Worm (Caenorhabditis elegans): Measurements from ENCODE around the gene F08F8.7.

Gene F08F8.7

DNA sequence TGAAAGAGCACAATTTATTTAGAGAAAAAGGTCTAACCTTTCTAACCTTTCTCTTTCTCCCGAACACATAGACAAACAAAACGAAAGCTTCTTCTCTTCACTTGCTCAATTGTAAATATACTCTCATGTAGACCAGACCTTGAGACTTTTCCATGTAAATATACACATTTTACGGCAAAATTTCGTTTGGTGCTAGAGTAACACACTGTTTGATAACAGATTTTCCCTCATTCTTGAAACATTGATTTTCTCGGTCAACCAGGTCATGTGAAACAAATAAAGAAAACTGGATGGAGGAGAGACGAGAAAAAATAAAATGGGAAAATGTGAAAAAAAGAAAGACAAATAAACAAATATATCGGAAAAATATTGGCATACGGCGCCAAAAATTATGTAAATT, 24.9 kb downstream of the F08F8.7 start:
- TF ChIP-seq isw-1 (GFP tag; IDR thresholded peaks at IDR 0.05) = no peak
- peak; percentile 5 for TF ChIP-seq nhr-71 (tag; optimal IDR thresholded peaks at IDR 0.05)
- no peak for TF ChIP-seq nhr-12 (tag; optimal IDR thresholded peaks at IDR 0.05)
- TF ChIP-seq elt-3 (tag; optimal IDR thresholded peaks at IDR 0.05) = no peak
- TF ChIP-seq pax-3 (tag; optimal IDR thresholded peaks at IDR 0.05) = no peak
- TF ChIP-seq jun-1 (tag; optimal IDR thresholded peaks at IDR 0.05) = no peak
- no peak for TF ChIP-seq zip-4 (GFP tag; optimal IDR thresholded peaks at IDR 0.05)
- no peak for TF ChIP-seq nhr-85 (tag)
- no peak for TF ChIP-seq snpc-4 (tag; optimal IDR thresholded peaks at IDR 0.05)
- no peak for TF ChIP-seq egl-13 (tag; optimal IDR thresholded peaks at IDR 0.05)
- TF ChIP-seq lin-35 (GFP tag; optimal IDR thresholded peaks at IDR 0.05) = peak in 1 of 2 experiments; percentile 12
- TF ChIP-seq unc-130 (tag; optimal IDR thresholded peaks at IDR 0.05) = no peak
- no peak for TF ChIP-seq nhr-28 (tag; optimal IDR thresholded peaks at IDR 0.05)
- no peak for TF ChIP-seq unc-30 (tag; optimal IDR thresholded peaks at IDR 0.05)
- peak; percentile 40 for TF ChIP-seq elt-2 (tag; optimal IDR thresholded peaks at IDR 0.05)
- no peak for TF ChIP-seq hlh-4 (tag; optimal IDR thresholded peaks at IDR 0.05)
- no peak for TF ChIP-seq sptf-1 (tag; optimal IDR thresholded peaks at IDR 0.05)
- no peak for TF ChIP-seq ces-1 (GFP tag; optimal IDR thresholded peaks at IDR 0.05)
- TF ChIP-seq sox-4 (tag; optimal IDR thresholded peaks at IDR 0.05) = no peak
- no peak for TF ChIP-seq nhr-84 (tag; optimal IDR thresholded peaks at IDR 0.05)
- TF ChIP-seq nhr-11 (tag; optimal IDR thresholded peaks at IDR 0.05) = no peak
- TF ChIP-seq lin-14 (GFP tag; optimal IDR thresholded peaks at IDR 0.05) = peak; percentile 52
- no peak for TF ChIP-seq mef-2 (tag; optimal IDR thresholded peaks at IDR 0.05)
- peak in 1 of 2 experiments; percentile 12 for TF ChIP-seq lsy-2 (tag; optimal IDR thresholded peaks at IDR 0.05)
- no peak for TF ChIP-seq lin-15B (tag; optimal IDR thresholded peaks at IDR 0.05)
- no peak for TF ChIP-seq nhr-77 (tag; optimal IDR thresholded peaks at IDR 0.05)
- no peak for TF ChIP-seq C16A3.4 (tag; optimal IDR thresholded peaks at IDR 0.05)
- TF ChIP-seq fkh-8 (tag; optimal IDR thresholded peaks at IDR 0.05) = no peak
- TF ChIP-seq egl-27 (tag; optimal IDR thresholded peaks at IDR 0.05) = no peak
- TF ChIP-seq fkh-10 (GFP tag; optimal IDR thresholded peaks at IDR 0.05) = no peak
- no peak for TF ChIP-seq mep-1 (tag; optimal IDR thresholded peaks at IDR 0.05)
- TF ChIP-seq efl-1 (optimal IDR thresholded peaks at IDR 0.05) = no peak
- TF ChIP-seq efl-1 (GFP tag; optimal IDR thresholded peaks at IDR 0.05 in 1 of 2) = no peak
- TF ChIP-seq Y116A8C.19 (tag; optimal IDR thresholded peaks at IDR 0.05; ENCODE audit: borderline replicate concordance) = no peak
- TF ChIP-seq ceh-88 (GFP tag; IDR thresholded peaks at IDR 0.05) = no peak
- peak; percentile 24 for TF ChIP-seq tbx-2 (tag; optimal IDR thresholded peaks at IDR 0.05)
- no peak for TF ChIP-seq xbp-1 (tag; optimal IDR thresholded peaks at IDR 0.05)
- TF ChIP-seq rnt-1 (tag; optimal IDR thresholded peaks at IDR 0.05) = no peak
- no peak for TF ChIP-seq ets-5 (GFP tag; IDR thresholded peaks at IDR 0.05)
- no peak for TF ChIP-seq aha-1 (tag; optimal IDR thresholded peaks at IDR 0.05)
- TF ChIP-seq ceh-63 (GFP tag; optimal IDR thresholded peaks at IDR 0.05) = no peak
- TF ChIP-seq nhr-237 (tag; optimal IDR thresholded peaks at IDR 0.05) = no peak

DNA sequence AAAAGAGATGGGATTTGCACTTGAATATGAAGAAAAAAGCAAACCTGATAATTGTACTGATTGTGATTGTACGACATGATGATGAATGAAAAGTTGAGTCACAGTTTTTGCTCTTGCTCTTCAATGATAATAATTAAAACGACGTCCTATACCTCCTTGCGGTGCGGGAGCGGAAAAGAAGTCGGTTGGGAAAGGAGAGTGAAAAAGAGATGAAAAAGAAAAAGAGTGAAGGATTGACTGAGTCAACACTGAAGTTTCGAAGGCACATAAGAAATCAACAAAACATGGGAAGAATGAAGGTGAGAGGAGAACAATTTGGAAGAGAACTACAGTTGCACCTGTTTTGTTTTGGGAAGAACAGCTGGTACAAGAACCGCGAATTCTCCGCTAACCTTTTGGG, 27.6 kb downstream of the F08F8.7 start, which contains the start of gene F56C9.8:
TSS of gene F56C9.8 (minus strand) at position 120 of the 400 bp plus-strand sequence.
- TF ChIP-seq efl-1 (optimal IDR thresholded peaks at IDR 0.05) = no peak
- peak in 1 of 2 experiments; percentile 90 for TF ChIP-seq efl-1 (GFP tag; optimal IDR thresholded peaks at IDR 0.05 in 1 of 2)
- no peak for TF ChIP-seq C04F5.9 (tag; optimal IDR thresholded peaks at IDR 0.05)

DNA sequence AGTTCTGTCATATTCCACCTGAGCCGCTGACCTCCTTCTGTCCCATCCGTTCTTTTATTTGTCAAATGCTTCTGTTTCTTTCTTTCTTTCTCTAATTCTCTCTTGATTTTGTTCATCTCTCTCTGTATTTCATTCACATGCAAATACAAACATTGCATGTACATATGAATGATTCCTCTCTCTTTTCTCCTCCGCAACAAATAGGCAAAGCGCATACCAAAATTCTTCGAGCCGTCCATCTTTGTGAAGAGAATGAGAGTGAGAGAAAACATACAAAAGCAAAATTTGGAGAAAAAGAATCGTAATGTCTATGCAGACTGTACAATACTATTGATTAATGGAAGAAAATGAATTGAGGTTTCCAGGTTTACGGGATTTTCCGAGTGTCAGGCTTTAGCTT, 29.6 kb downstream of the F08F8.7 start:
- no peak for TF ChIP-seq C34B4.2 (tag; optimal IDR thresholded peaks at IDR 0.05)
- no peak for TF ChIP-seq nhr-237 (tag; optimal IDR thresholded peaks at IDR 0.05)
- TF ChIP-seq efl-1 (optimal IDR thresholded peaks at IDR 0.05) = no peak
- TF ChIP-seq efl-1 (GFP tag; optimal IDR thresholded peaks at IDR 0.05 in 1 of 2) = peak in 1 of 2 experiments; percentile 47
